3 fruit fly cellular contexts compared by ENCODE assay signal in genomic region chr3L:11869328-11869727, dm6.
TF ChIP-seq lines count a peak whose summit lies in the region.

No protein-coding gene starts in this region.

- TF ChIP-seq CTCF in whole organism, embryonic (GFP tag; optimal IDR thresholded peaks at IDR 0.05; lab: Kevin White, UChicago) = no peak

TF ChIP-seq in whole organism, embryonic, 481 proteins besides CTCF, POLR2A, EP300 and RAD21 (continues in another document):
- TF ChIP-seq ttk (GFP tag; IDR thresholded peaks at IDR 0.05; lab: Robert Waterston, UW) (no peak), CG32532 (GFP tag; IDR thresholded peaks at IDR 0.05; lab: Robert Waterston, UW) (peak; percentile 40; the same call in 1 of the 2 replicates), CG8290 (GFP tag; optimal IDR thresholded peaks at IDR 0.05; lab: Kevin White, UChicago) (no peak), CG8290 (tag; optimal IDR thresholded peaks at IDR 0.05; lab: Kevin White, UChicago) (peak in 1 of 2 experiments; percentile 42), bcd (GFP tag; optimal IDR thresholded peaks at IDR 0.05; lab: Kevin White, UChicago) (peak; percentile 1), D19A (tag; optimal IDR thresholded peaks at IDR 0.05; lab: Kevin White, UChicago) (no peak), CG13775 (GFP tag; optimal IDR thresholded peaks at IDR 0.05; lab: Kevin White, UChicago) (no peak), GATAe (GFP tag; conservative IDR thresholded peaks at IDR 0.05; lab: Robert Waterston, UW) (no peak), CG3281 (GFP tag; optimal IDR thresholded peaks at IDR 0.05; lab: Kevin White, UChicago) (peak; percentile 2), CG7839 (tag; optimal IDR thresholded peaks at IDR 0.05; lab: Kevin White, UChicago) (peak; percentile 15), CG12236 (GFP tag; optimal IDR thresholded peaks at IDR 0.05; lab: Kevin White, UChicago) (no peak), ind (GFP tag; optimal IDR thresholded peaks at IDR 0.05; lab: Kevin White, UChicago) (no peak), CG8359 (GFP tag; optimal IDR thresholded peaks at IDR 0.05; lab: Kevin White, UChicago; ENCODE audit: borderline replicate concordance) (no peak), Rfx (GFP tag; IDR thresholded peaks at IDR 0.05; lab: Robert Waterston, UW) (peak; percentile 39; the same call in 1 of the 2 replicates), seq (GFP tag; IDR thresholded peaks at IDR 0.05; lab: Robert Waterston, UW) (no peak), Poxn (GFP tag; IDR thresholded peaks at IDR 0.05; lab: Robert Waterston, UW) (no peak), CG1603 (tag; optimal IDR thresholded peaks at IDR 0.05; lab: Kevin White, UChicago) (no peak), bowl (GFP tag; IDR thresholded peaks at IDR 0.05; lab: Robert Waterston, UW) (no peak), sd (tag; optimal IDR thresholded peaks at IDR 0.05; lab: Kevin White, UChicago) (no peak), Hr51 (GFP tag; optimal IDR thresholded peaks at IDR 0.05; lab: Kevin White, UChicago) (peak in 1 of 2 experiments; percentile 25), gsb-n (tag; optimal IDR thresholded peaks at IDR 0.05; lab: Kevin White, UChicago) (no peak), tio (GFP tag; optimal IDR thresholded peaks at IDR 0.05; lab: Kevin White, UChicago) (no peak), prd (optimal IDR thresholded peaks at IDR 0.05; lab: Kevin White, UChicago) (no peak), prd (GFP tag; IDR thresholded peaks at IDR 0.05; lab: Robert Waterston, UW) (no peak), CG3726 (GFP tag; IDR thresholded peaks at IDR 0.05; lab: Robert Waterston, UW) (no peak), CG14965 (GFP tag; optimal IDR thresholded peaks at IDR 0.05; lab: Kevin White, UChicago; ENCODE audit: borderline replicate concordance) (no peak), NfI (GFP tag; optimal IDR thresholded peaks at IDR 0.05; lab: Kevin White, UChicago) (peak; percentile 3), Aef1 (GFP tag; IDR thresholded peaks at IDR 0.05; lab: Robert Waterston, UW) (no peak), tin (GFP tag; optimal IDR thresholded peaks at IDR 0.05; lab: Kevin White, UChicago) (no peak), tna (GFP tag; IDR thresholded peaks at IDR 0.05; lab: Robert Waterston, UW; ENCODE audit: partially characterized antibody) (no peak), en (GFP tag; optimal IDR thresholded peaks at IDR 0.05; lab: Kevin White, UChicago) (no peak)

TF ChIP-seq in whole organism, prepupa, 60 proteins besides CTCF, POLR2A, EP300 and RAD21:
- TF ChIP-seq fkh (GFP tag; optimal IDR thresholded peaks at IDR 0.05; lab: Kevin White, UChicago) = no peak
- no peak for TF ChIP-seq CG6854 (GFP tag; optimal IDR thresholded peaks at IDR 0.05; lab: Kevin White, UChicago)
- TF ChIP-seq esn (GFP tag; optimal IDR thresholded peaks at IDR 0.05; lab: Kevin White, UChicago) = peak; percentile 1
- TF ChIP-seq acj6 (GFP tag; optimal IDR thresholded peaks at IDR 0.05; lab: Kevin White, UChicago) = no peak
- TF ChIP-seq svp (GFP tag; lab: Kevin White, UChicago) = peak; percentile 46
- TF ChIP-seq Eip75B (GFP tag; optimal IDR thresholded peaks at IDR 0.05; lab: Kevin White, UChicago) = no peak
- TF ChIP-seq eg (GFP tag; IDR thresholded peaks at IDR 0.05; lab: Robert Waterston, UW) = no peak
- TF ChIP-seq Eip78C (GFP tag; lab: Kevin White, UChicago) = peak; percentile 60
- TF ChIP-seq CG7368 (GFP tag; optimal IDR thresholded peaks at IDR 0.05; lab: Kevin White, UChicago) = no peak
- peak; percentile 14 for TF ChIP-seq Met (GFP tag; optimal IDR thresholded peaks at IDR 0.05; lab: Kevin White, UChicago)

TF ChIP-seq in whole organism, pupa, 21 proteins besides CTCF, POLR2A, EP300 and RAD21:
- TF ChIP-seq CG8159 (tag; optimal IDR thresholded peaks at IDR 0.05; lab: Kevin White, UChicago) (peak; percentile 13), CG13204 (GFP tag; optimal IDR thresholded peaks at IDR 0.05; lab: Kevin White, UChicago) (no peak)
